Worm (Caenorhabditis elegans): Measurements from ENCODE around the gene kvs-4.

DNA sequence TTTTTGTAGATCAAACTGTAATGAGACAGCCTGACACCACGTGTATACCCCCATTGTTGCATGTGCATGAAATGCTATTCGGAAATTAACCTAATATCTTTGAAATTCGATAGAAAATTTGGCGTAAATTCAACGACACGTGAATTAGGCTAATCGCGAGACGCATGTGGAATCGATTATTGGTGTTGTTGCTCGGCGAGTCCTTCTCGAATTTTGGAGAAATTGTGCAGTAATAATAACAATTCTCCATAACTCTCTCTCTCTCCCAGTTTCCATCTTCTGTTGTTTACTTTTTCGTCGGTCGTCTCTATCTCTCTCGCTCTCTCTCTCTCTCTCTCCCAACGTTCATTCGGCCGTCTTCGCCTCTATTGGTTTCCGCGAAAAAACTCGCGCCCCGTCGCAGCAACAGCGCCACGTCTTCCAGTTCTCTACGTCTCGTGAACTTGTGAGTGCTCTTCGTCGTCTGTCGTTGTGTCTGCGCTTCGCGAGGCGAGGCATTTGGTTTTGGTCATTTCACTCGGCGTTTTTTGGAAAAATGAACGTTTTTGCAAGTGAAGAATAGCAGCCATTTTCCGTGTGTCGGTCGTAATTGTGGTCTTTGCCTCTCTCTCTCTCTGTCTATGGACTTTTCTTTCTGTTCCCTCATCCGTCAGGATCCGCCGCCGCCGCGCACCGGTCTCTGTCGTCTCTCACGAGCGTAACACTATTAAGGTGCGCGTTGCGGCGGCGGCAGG, 42.3 kb downstream of the kvs-4 start:
- TF ChIP-seq cog-1 (tag; optimal IDR thresholded peaks at IDR 0.05) (no peak), med-1 (GFP tag; optimal IDR thresholded peaks at IDR 0.05; ENCODE audit: insufficient read depth) (no peak), klf-2 (GFP tag; conservative IDR thresholded peaks at IDR 0.05) (no peak), ztf-23 (GFP tag; IDR thresholded peaks at IDR 0.05) (no peak), flt-1 (GFP tag; IDR thresholded peaks at IDR 0.05) (no peak), T22C8.4 (GFP tag; IDR thresholded peaks at IDR 0.05) (no peak)

Data from whole organism, midembryonic.